Worm (Caenorhabditis elegans) whole organism, young adult: Measurements from ENCODE around the gene pptr-2.

Experiments used
- athp-1 ChIP-seq: sonication (generic microtip); optimal IDR thresholded peaks from 2 replicates; lab custom pipeline; 2017; ENCODE audit warnings: mild to moderate bottlenecking, missing genetic modification characterization, missing compliant biosample characterization
- dpff-1 ChIP-seq: sonication (generic microtip); optimal IDR thresholded peaks from 2 replicates; lab custom pipeline; 2017; ENCODE audit warnings: mild to moderate bottlenecking, missing genetic modification characterization, missing compliant biosample characterization
- efl-1 ChIP-seq: fragments of 150-350 bp; optimal IDR thresholded peaks from 2 replicates; lab custom pipeline; 2014; ENCODE audit warnings: missing biosample characterization, missing genetic modification reagents, missing genetic modification characterization
- pbrm-1 ChIP-seq: fragments of 200-800 bp; sonication (Bioruptor generic); IDR thresholded peaks from 2 replicates; pipeline ENCODE4 v1.3.6; 2022; ENCODE audit warnings: missing genetic modification reagents, missing genetic modification characterization, missing compliant biosample characterization

Gene pptr-2

DNA sequence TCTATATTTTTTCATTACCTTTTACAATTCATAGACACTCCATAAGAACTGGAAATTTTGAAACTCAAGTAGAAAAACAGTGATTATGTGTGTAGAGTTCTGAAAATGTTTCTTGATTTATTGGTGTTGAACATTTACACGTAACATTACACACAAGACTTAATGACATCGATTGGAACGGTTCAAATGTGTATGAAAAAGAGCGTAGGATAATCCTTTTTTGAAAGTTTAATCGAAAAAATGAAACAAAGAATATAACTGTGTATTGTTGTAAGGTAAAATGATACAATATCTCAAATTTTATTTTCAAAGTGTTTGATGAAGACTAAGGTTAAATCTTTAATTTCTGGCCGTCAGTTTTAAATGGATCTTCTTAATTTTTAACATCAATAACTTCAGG lies 53.6 kb downstream of the pptr-2 start, which contains the start of gene fig-1:
fig-1 (minus strand) TSS at position 101 of the 400 bp plus-strand sequence.
- no peak for TF ChIP-seq athp-1 (tag; lab: Kevin White, UChicago)
- no peak for TF ChIP-seq pbrm-1 (GFP tag; lab: Robert Waterston, UW)
- TF ChIP-seq dpff-1 (tag; lab: Kevin White, UChicago) = no peak
- TF ChIP-seq efl-1 (GFP tag; lab: Kevin White, UChicago) = no peak
